Worm (Caenorhabditis elegans) whole organism, young adult: ENCODE results near the gene nhr-153.

Experiments used
- C17E4.6 ChIP-seq: fragments of 200-800 bp; sonication (Bioruptor generic); IDR thresholded peaks from 2 replicates; pipeline ENCODE4 v1.3.6; 2022; ENCODE audit warnings: missing genetic modification reagents, missing genetic modification characterization, missing compliant biosample characterization
- D2030.7 ChIP-seq: fragments of 200-800 bp; sonication (Bioruptor generic); IDR thresholded peaks from 2 replicates; pipeline ENCODE4 v1.3.6; 2022; ENCODE audit warnings: missing genetic modification reagents, missing genetic modification characterization, missing compliant biosample characterization
- F10E7.11 ChIP-seq: sonication (generic microtip); optimal IDR thresholded peaks from 2 replicates; lab custom pipeline; 2017; ENCODE audit warnings: mild to moderate bottlenecking, missing genetic modification characterization, moderate library complexity, missing compliant biosample characterization
- F23B12.7 ChIP-seq: sonication (generic microtip); optimal IDR thresholded peaks from 2 replicates; lab custom pipeline; 2017; ENCODE audit warnings: missing genetic modification characterization, mild to moderate bottlenecking, missing compliant biosample characterization, antibody characterized with exemption, moderate library complexity; ENCODE audit not compliant: insufficient read depth
- F33H1.4 ChIP-seq: fragments of 200-800 bp; sonication (Bioruptor generic); IDR thresholded peaks from 2 replicates; pipeline ENCODE4 v1.3.6; 2022; ENCODE audit warnings: missing genetic modification reagents, missing genetic modification characterization, missing compliant biosample characterization
- F49E8.2 ChIP-seq: sonication (generic microtip); optimal IDR thresholded peaks from 3 replicates; lab custom pipeline; 2017; ENCODE audit warnings: missing genetic modification characterization, mild to moderate bottlenecking, missing compliant biosample characterization, antibody characterized with exemption, moderate library complexity; ENCODE audit not compliant: insufficient read depth
- K11D2.4 ChIP-seq: fragments of 200-800 bp; sonication (Bioruptor generic); IDR thresholded peaks from 2 replicates; pipeline ENCODE4 v1.3.6; 2022; ENCODE audit warnings: missing genetic modification reagents, missing genetic modification characterization, missing compliant biosample characterization
- Y56A3A.18 ChIP-seq: fragments of 200-800 bp; sonication (Bioruptor generic); IDR thresholded peaks from 2 replicates; pipeline ENCODE4 v1.3.6; 2022; ENCODE audit warnings: missing genetic modification reagents, missing genetic modification characterization, missing compliant biosample characterization
- ZK185.1 ChIP-seq: sonication (generic microtip); optimal IDR thresholded peaks from 2 replicates; lab custom pipeline; 2016; ENCODE audit warnings: mild to moderate bottlenecking, missing genetic modification characterization, missing compliant biosample characterization; ENCODE audit not compliant: poor library complexity, severe bottlenecking
- atf-7 ChIP-seq: sonication (generic microtip); optimal IDR thresholded peaks from 2 replicates; lab custom pipeline; 2017; ENCODE audit warnings: mild to moderate bottlenecking, missing genetic modification characterization, missing compliant biosample characterization
- attf-5 ChIP-seq: fragments of 200-800 bp; sonication (Bioruptor generic); optimal IDR thresholded peaks from 2 replicates; lab custom pipeline; 2018; ENCODE audit warnings: mild to moderate bottlenecking, missing genetic modification characterization, missing compliant biosample characterization
- attf-6 ChIP-seq: fragments of 200-800 bp; sonication (Bioruptor generic); IDR thresholded peaks from 2 replicates; pipeline ENCODE4 v1.3.6; 2022; ENCODE audit warnings: missing genetic modification reagents, missing genetic modification characterization, missing compliant biosample characterization
- bed-1 ChIP-seq: fragments of 200-800 bp; sonication (Bioruptor generic); IDR thresholded peaks from 2 replicates; pipeline ENCODE4 v1.3.6; 2022; ENCODE audit warnings: missing genetic modification reagents, missing genetic modification characterization, missing compliant biosample characterization
- cebp-1 ChIP-seq, 2 experiments: fragments of 200-800 bp in 1 of 2; sonication (Bioruptor generic) in 1 of 2; sonication (generic microtip) in 1 of 2; IDR thresholded peaks in 1 of 2; optimal IDR thresholded peaks in 1 of 2; 2 replicates each; pipeline versions ENCODE4 v1.3.6 to Lab custom; 2017 to 2022; ENCODE audit warnings: missing compliant biosample characterization in 2 of 2, missing genetic modification characterization in 2 of 2, mild to moderate bottlenecking in 1 of 2, missing genetic modification reagents in 1 of 2, moderate library complexity in 1 of 2
- ceh-100 ChIP-seq: fragments of 200-800 bp; sonication (Bioruptor generic); IDR thresholded peaks from 2 replicates; pipeline ENCODE4 v1.3.6; 2022; ENCODE audit warnings: missing genetic modification reagents, missing genetic modification characterization, missing compliant biosample characterization
- ceh-27 ChIP-seq: fragments of 200-800 bp; sonication (Bioruptor generic); optimal IDR thresholded peaks from 2 replicates; lab custom pipeline; 2018; ENCODE audit warnings: mild to moderate bottlenecking, missing genetic modification characterization, moderate library complexity, missing compliant biosample characterization
- ceh-79 ChIP-seq: sonication (generic microtip); optimal IDR thresholded peaks from 2 replicates; lab custom pipeline; 2017; ENCODE audit warnings: mild to moderate bottlenecking, missing genetic modification characterization, missing compliant biosample characterization
- die-1 ChIP-seq: sonication (generic microtip); optimal IDR thresholded peaks from 2 replicates; lab custom pipeline; 2016; ENCODE audit warnings: missing genotype, mild to moderate bottlenecking, missing genetic modification characterization, missing compliant biosample characterization
- dox-1 ChIP-seq: fragments of 200-800 bp; sonication (Bioruptor generic); IDR thresholded peaks from 2 replicates; pipeline ENCODE4 v1.3.6; 2022; ENCODE audit warnings: missing genetic modification reagents, missing genetic modification characterization, missing compliant biosample characterization
- dpl-1 ChIP-seq: fragments of 150-350 bp; optimal IDR thresholded peaks from 2 replicates; lab custom pipeline; 2014; ENCODE audit warnings: missing biosample characterization, missing genetic modification reagents, missing genetic modification characterization
- egrh-3 ChIP-seq: fragments of 200-800 bp; sonication (Bioruptor generic); IDR thresholded peaks from 2 replicates; pipeline ENCODE4 v1.3.6; 2022; ENCODE audit warnings: missing genetic modification reagents, missing genetic modification characterization, missing compliant biosample characterization
- ekl-4 ChIP-seq: fragments of 200-800 bp; sonication (Bioruptor generic); IDR thresholded peaks from 2 replicates; pipeline ENCODE4 v1.3.6; 2022; ENCODE audit warnings: missing genetic modification reagents, missing genetic modification characterization, missing compliant biosample characterization
- him-1 ChIP-seq: sonication (generic microtip); optimal IDR thresholded peaks from 2 replicates; lab custom pipeline; 2016; ENCODE audit warnings: missing genotype, missing genetic modification reagents, missing genetic modification characterization, missing compliant biosample characterization
- hlh-12 ChIP-seq: sonication (generic microtip); optimal IDR thresholded peaks from 2 replicates; lab custom pipeline; 2016; ENCODE audit warnings: missing genetic modification characterization, missing compliant biosample characterization
- hrde-1 ChIP-seq: sonication (generic microtip); optimal IDR thresholded peaks from 2 replicates; lab custom pipeline; 2016; ENCODE audit warnings: missing genetic modification characterization, mild to moderate bottlenecking, missing compliant biosample characterization, moderate library complexity, missing genotype, missing genetic modification reagents, borderline replicate concordance
- lin-35 ChIP-seq, 3 experiments: fragments of 150-350 bp in 2 of 3; sonication (generic microtip) in 1 of 3; optimal IDR thresholded peaks; 2 replicates each; lab custom pipeline; 2014 to 2018; ENCODE audit warnings: missing biosample characterization in 3 of 3, missing genetic modification characterization in 3 of 3, missing genetic modification reagents in 3 of 3
- lsl-1 ChIP-seq: fragments of 200-800 bp; sonication (Bioruptor generic); optimal IDR thresholded peaks from 2 replicates; lab custom pipeline; 2018; ENCODE audit warnings: mild to moderate bottlenecking, missing genetic modification characterization, moderate library complexity, missing compliant biosample characterization
- mxl-1 ChIP-seq: sonication (generic microtip); optimal IDR thresholded peaks from 2 replicates; lab custom pipeline; 2016; ENCODE audit warnings: missing genetic modification characterization, missing compliant biosample characterization
- nhr-179 ChIP-seq: sonication (generic microtip); optimal IDR thresholded peaks from 2 replicates; lab custom pipeline; 2016; ENCODE audit warnings: mild to moderate bottlenecking, missing genetic modification characterization, missing compliant biosample characterization
- nhr-27 ChIP-seq: fragments of 200-800 bp; sonication (Bioruptor generic); optimal IDR thresholded peaks from 2 replicates; lab custom pipeline; 2018; ENCODE audit warnings: mild to moderate bottlenecking, missing genetic modification characterization, moderate library complexity, missing compliant biosample characterization
- nhr-80 ChIP-seq: sonication (generic microtip); optimal IDR thresholded peaks from 2 replicates; lab custom pipeline; 2016; ENCODE audit warnings: missing genetic modification characterization, missing compliant biosample characterization
- pbrm-1 ChIP-seq: fragments of 200-800 bp; sonication (Bioruptor generic); IDR thresholded peaks from 2 replicates; pipeline ENCODE4 v1.3.6; 2022; ENCODE audit warnings: missing genetic modification reagents, missing genetic modification characterization, missing compliant biosample characterization
- rcor-1 ChIP-seq: fragments of 200-800 bp; sonication (Bioruptor generic); IDR thresholded peaks from 2 replicates; pipeline ENCODE4 v1.3.6; 2022; ENCODE audit warnings: missing genetic modification reagents, missing genetic modification characterization, missing compliant biosample characterization
- sea-2 ChIP-seq: fragments of 200-800 bp; sonication (Bioruptor generic); IDR thresholded peaks from 2 replicates; pipeline ENCODE4 v1.3.6; 2022; ENCODE audit warnings: missing genetic modification characterization, missing compliant biosample characterization
- snpc-1.3 ChIP-seq: sonication (generic microtip); optimal IDR thresholded peaks from 2 replicates; lab custom pipeline; 2017; ENCODE audit warnings: missing genetic modification characterization, mild to moderate bottlenecking, missing compliant biosample characterization, antibody characterized with exemption, moderate library complexity, missing genotype, missing genetic modification reagents; ENCODE audit not compliant: insufficient read depth
- snpc-3.4 ChIP-seq: sonication (generic microtip); optimal IDR thresholded peaks from 2 replicates; lab custom pipeline; 2017; ENCODE audit warnings: missing genetic modification characterization, mild to moderate bottlenecking, missing compliant biosample characterization, antibody characterized with exemption, moderate library complexity, missing genotype, missing genetic modification reagents
- snpc-4 ChIP-seq, 5 experiments: fragments of 150-350 bp in 1 of 5; sonication (generic microtip) in 4 of 5; optimal IDR thresholded peaks; 2 replicates each; lab custom pipeline; 2014 to 2018; ENCODE audit warnings: missing genetic modification characterization in 5 of 5, missing biosample characterization in 3 of 5, antibody characterized with exemption in 2 of 5, mild to moderate bottlenecking in 2 of 5, missing compliant biosample characterization in 2 of 5, missing genotype in 2 of 5, moderate library complexity in 2 of 5, missing genetic modification reagents in 1 of 5
- somi-1 ChIP-seq: fragments of 200-800 bp; sonication (Bioruptor generic); optimal IDR thresholded peaks from 2 replicates; lab custom pipeline; 2018; ENCODE audit warnings: mild to moderate bottlenecking, missing genetic modification characterization, missing compliant biosample characterization
- tbx-9 ChIP-seq: sonication (generic microtip); optimal IDR thresholded peaks from 2 replicates; lab custom pipeline; 2016; ENCODE audit warnings: borderline replicate concordance, missing genetic modification characterization, inconsistent platforms, missing compliant biosample characterization
- tlf-1 ChIP-seq: fragments of 200-800 bp; sonication (Bioruptor generic); optimal IDR thresholded peaks from 2 replicates; lab custom pipeline; 2018; ENCODE audit warnings: mild to moderate bottlenecking, missing genetic modification characterization, missing compliant biosample characterization
- unc-130 ChIP-seq: sonication (generic microtip); optimal IDR thresholded peaks from 2 replicates; lab custom pipeline; 2016; ENCODE audit warnings: missing genetic modification reagents, missing genetic modification characterization, missing compliant biosample characterization
- unc-62 ChIP-seq: fragments of 150-350 bp; optimal IDR thresholded peaks from 2 replicates; lab custom pipeline; 2014; ENCODE audit warnings: missing biosample characterization, missing genetic modification reagents, missing genetic modification characterization
- zim-3 ChIP-seq: sonication (generic microtip); optimal IDR thresholded peaks from 2 replicates; lab custom pipeline; 2017; ENCODE audit warnings: mild to moderate bottlenecking, missing genetic modification characterization, moderate library complexity, missing compliant biosample characterization
- ztf-26 ChIP-seq: sonication (generic microtip); optimal IDR thresholded peaks from 2 replicates; lab custom pipeline; 2017; ENCODE audit warnings: missing genetic modification characterization, missing compliant biosample characterization

The nhr-153 gene

ce11 chrV:12065369-12065768 lies 38.7 kb upstream of the nhr-153 start, which contains the start of gene pqn-53 (continued):
- TF ChIP-seq F49E8.2 (tag; lab: Kevin White, UChicago) (no peak), ekl-4 (0 out of 2 replicates have a peak, but pooled peaks have one; percentile 31), ztf-26 (tag; lab: Kevin White, UChicago) (no peak), ceh-79 (tag; lab: Kevin White, UChicago) (no peak), ZK185.1 (tag; lab: Kevin White, UChicago) (peak; percentile 8), D2030.7 (GFP tag; lab: Robert Waterston, UW) (no peak), bed-1 (GFP tag; lab: Robert Waterston, UW) (no peak), tlf-1 (GFP tag; lab: Kevin White, UChicago) (no peak), nhr-80 (peak; percentile 12), lin-35 (GFP tag; optimal IDR thresholded peaks at IDR 0.05; lab: Kevin White, UChicago) (no peak), attf-5 (GFP tag; lab: Kevin White, UChicago) (peak; percentile 21), attf-6 (GFP tag; lab: Robert Waterston, UW) (0 out of 2 replicates have a peak, but pooled peaks have one; percentile 31), ceh-27 (no peak), cebp-1 (GFP tag; IDR thresholded peaks at IDR 0.05; lab: Robert Waterston, UW) (no peak), cebp-1 (tag; optimal IDR thresholded peaks at IDR 0.05; lab: Kevin White, UChicago) (peak; percentile 36)

- TF ChIP-seq snpc-4 (GFP tag; optimal IDR thresholded peaks at IDR 0.05; lab: Kevin White, UChicago) (no peak), snpc-4 (tag; optimal IDR thresholded peaks at IDR 0.05; lab: Kevin White, UChicago) (peak in 1 of 4 experiments; percentile 49), hrde-1 (tag; lab: Kevin White, UChicago) (no peak), K11D2.4 (GFP tag; lab: Robert Waterston, UW) (0 out of 2 replicates have a peak, but pooled peaks have one; percentile 18), rcor-1 (GFP tag; lab: Robert Waterston, UW) (no peak), dpl-1 (peak; percentile 20), dox-1 (GFP tag; lab: Robert Waterston, UW) (peak; percentile 29; the same call in 1 of the 2 replicates), die-1 (tag; lab: Kevin White, UChicago) (no peak), lsl-1 (GFP tag; lab: Kevin White, UChicago) (peak; percentile 86), hlh-12 (tag; lab: Kevin White, UChicago) (no peak), pbrm-1 (GFP tag; lab: Robert Waterston, UW) (0 out of 2 replicates have a peak, but pooled peaks have one; percentile 37), snpc-1.3 (tag; lab: Kevin White, UChicago) (no peak), snpc-3.4 (tag; lab: Kevin White, UChicago) (peak; percentile 24), F23B12.7 (peak; percentile 64), F33H1.4 (GFP tag; lab: Robert Waterston, UW) (0 out of 2 replicates have a peak, but pooled peaks have one; percentile 15)
Observed at ce11 chrV:12065859-12066258, 38.2 kb upstream of the nhr-153 start.

- TF ChIP-seq tbx-9 (tag; lab: Kevin White, UChicago) (no peak), mxl-1 (no peak), somi-1 (GFP tag; lab: Kevin White, UChicago) (no peak), C17E4.6 (GFP tag; lab: Robert Waterston, UW) (no peak), him-1 (no peak), lsl-1 (GFP tag; lab: Kevin White, UChicago) (no peak), F10E7.11 (tag; lab: Kevin White, UChicago) (no peak), Y56A3A.18 (GFP tag; lab: Robert Waterston, UW) (no peak), unc-62 (no peak), ceh-100 (no peak), zim-3 (tag; lab: Kevin White, UChicago) (no peak), lin-35 (GFP tag; optimal IDR thresholded peaks at IDR 0.05; lab: Kevin White, UChicago) (no peak), atf-7 (tag; lab: Kevin White, UChicago) (no peak), egrh-3 (GFP tag; lab: Robert Waterston, UW) (no peak), nhr-179 (tag; lab: Kevin White, UChicago) (no peak), nhr-27 (no peak), die-1 (tag; lab: Kevin White, UChicago) (no peak), sea-2 (GFP tag; lab: Robert Waterston, UW) (no peak), unc-130 (GFP tag; lab: Kevin White, UChicago) (no peak)
Observed at ce11 chrV:12068437-12068836, 35.6 kb upstream of the nhr-153 start, which contains the start of gene kmo-2. TSS of gene kmo-2 (minus strand) at chrV:12068537.
